Fruit fly (Drosophila melanogaster) whole organism, wandering third instar larva: ENCODE data around the gene CG6602.

Source experiments
- CG32264 ChIP-seq: fragments of 200-800 bp; sonication (Bioruptor generic); optimal IDR thresholded peaks from 2 replicates; lab custom pipeline; 2016; ENCODE audit warnings: missing biosample characterization, missing genetic modification characterization
- CrebA ChIP-seq: fragments of 200-800 bp; sonication (Bioruptor generic); optimal IDR thresholded peaks from 2 replicates; lab custom pipeline; 2016; ENCODE audit warnings: missing biosample characterization, mild to moderate bottlenecking, missing genetic modification characterization, borderline replicate concordance
- GATAd ChIP-seq: sonication (Bioruptor generic); optimal IDR thresholded peaks from 2 replicates; lab custom pipeline; 2016; ENCODE audit warnings: missing biosample characterization, missing genetic modification characterization
- Jra ChIP-seq: sonication (Bioruptor generic); optimal IDR thresholded peaks from 2 replicates; lab custom pipeline; 2016; ENCODE audit warnings: missing biosample characterization, missing genetic modification characterization
- br ChIP-seq: fragments of 200-800 bp; sonication (Bioruptor generic); optimal IDR thresholded peaks from 2 replicates; lab custom pipeline; 2016; ENCODE audit warnings: missing biosample characterization, missing genetic modification characterization
- dl ChIP-seq, 2 experiments: fragments of 175-275, 200-275 bp in 1 of 2; fragments of 200-275 bp in 1 of 2; sonication (Bioruptor generic); optimal IDR thresholded peaks; lab custom pipeline; 2018; ENCODE audit warnings: mild to moderate bottlenecking in 2 of 2, missing biosample characterization in 2 of 2, missing genetic modification characterization in 2 of 2, moderate library complexity in 2 of 2; ENCODE audit not compliant: partially characterized antibody in 2 of 2, insufficient read depth in 1 of 2
- dsf ChIP-seq: sonication (Bioruptor generic); optimal IDR thresholded peaks from 2 replicates; lab custom pipeline; 2016; ENCODE audit warnings: missing biosample characterization, missing genetic modification characterization, borderline replicate concordance
- ey ChIP-seq: fragments of 200-800 bp; sonication (Bioruptor generic); optimal IDR thresholded peaks from 2 replicates; lab custom pipeline; 2016; ENCODE audit warnings: missing biosample characterization, missing genetic modification characterization
- fru ChIP-seq: fragments of 200-800 bp; sonication (Bioruptor generic); optimal IDR thresholded peaks from 3 replicates; lab custom pipeline; 2016; ENCODE audit warnings: missing biosample characterization, mild to moderate bottlenecking, missing genetic modification characterization
- jim ChIP-seq: fragments of 175-275, 200-325 bp; sonication (Bioruptor generic); optimal IDR thresholded peaks from 2 replicates; lab custom pipeline; 2016; ENCODE audit warnings: missing biosample characterization, mild to moderate bottlenecking, missing genetic modification characterization
- lola ChIP-seq: fragments of >200 bp; optimal IDR thresholded peaks from 2 replicates; lab custom pipeline; 2017; ENCODE audit warnings: missing biosample characterization, missing genetic modification characterization
- pan ChIP-seq: fragments of >200 bp; optimal IDR thresholded peaks from 2 replicates; lab custom pipeline; 2017
- psq ChIP-seq: fragments of 200-800 bp; sonication (Bioruptor generic); optimal IDR thresholded peaks from 3 replicates; lab custom pipeline; 2017; ENCODE audit warnings: missing biosample characterization, mild to moderate bottlenecking, missing genetic modification characterization, moderate library complexity
- usp ChIP-seq: fragments of >200 bp; optimal IDR thresholded peaks from 2 replicates; lab custom pipeline; 2017; ENCODE audit warnings: missing biosample characterization, missing genetic modification characterization

DNA sequence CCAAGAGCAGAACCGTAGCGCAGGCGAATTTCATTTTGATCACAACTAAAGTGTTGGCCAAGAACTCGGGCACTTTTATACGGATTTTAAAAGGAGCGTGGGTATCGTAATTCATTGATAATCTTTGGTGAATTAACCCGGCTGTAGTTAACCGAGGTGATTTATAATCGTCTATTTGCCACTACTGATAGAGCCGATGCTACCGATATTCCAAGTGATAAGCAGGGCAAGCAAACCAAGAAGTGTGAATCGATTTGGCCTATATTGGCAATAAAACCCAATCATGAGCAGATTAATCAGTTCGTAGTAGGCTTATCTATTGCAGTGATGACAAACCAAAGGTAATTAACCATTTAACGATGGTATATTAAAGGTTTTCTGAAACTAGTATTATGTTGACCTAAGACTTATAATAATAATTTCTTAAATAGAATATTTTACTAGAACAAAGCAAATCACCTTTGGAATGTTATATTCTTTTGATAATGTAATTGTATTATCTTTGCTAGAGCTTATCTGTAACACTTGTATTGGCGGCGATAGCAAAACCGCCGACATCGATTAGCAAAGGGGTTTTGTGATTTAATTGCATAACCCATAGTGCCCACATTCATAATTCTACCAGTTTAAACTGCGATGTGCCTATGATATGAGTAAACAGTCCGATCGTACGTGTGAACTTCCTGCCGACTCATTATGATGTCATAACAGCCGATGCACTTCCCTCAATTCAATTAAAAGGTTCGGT, 8.9 kb upstream of the CG6602 start, which contains the start of gene CG10472:
- TF ChIP-seq dsf (no peak), jim (GFP tag; lab: Kevin White, UChicago) (no peak), CG32264 (no peak), GATAd (no peak), usp (no peak), psq (GFP tag; lab: Kevin White, UChicago) (no peak), dl (GFP tag; optimal IDR thresholded peaks at IDR 0.05; lab: Kevin White, UChicago; ENCODE audit: insufficient read depth in 1 of 2, partially characterized antibody in 2 of 2) (no peak), pan (lab: Kevin White, UChicago) (no peak), ey (GFP tag; lab: Kevin White, UChicago) (no peak), fru (GFP tag; lab: Kevin White, UChicago) (no peak), Jra (no peak), br (GFP tag; lab: Kevin White, UChicago) (no peak), CrebA (no peak), lola (GFP tag; lab: Kevin White, UChicago) (no peak)
